Worm (Caenorhabditis elegans) whole organism, midembryonic: Measurements from ENCODE around the gene natc-1.

Experiments used
- T22C8.4 ChIP-seq: fragments of 200-800 bp; sonication (Bioruptor generic); IDR thresholded peaks from 2 replicates; pipeline ENCODE4 v1.3.6; 2022; ENCODE audit warnings: missing genetic modification characterization, missing compliant biosample characterization
- cog-1 ChIP-seq: sonication (generic microtip); optimal IDR thresholded peaks from 2 replicates; lab custom pipeline; 2016; ENCODE audit warnings: missing genetic modification characterization, missing compliant biosample characterization
- flt-1 ChIP-seq: fragments of 200-800 bp; sonication (Bioruptor generic); IDR thresholded peaks from 2 replicates; pipeline ENCODE4 v1.3.6; 2022; ENCODE audit warnings: missing genetic modification characterization, missing compliant biosample characterization
- klf-2 ChIP-seq: fragments of 200-800 bp; sonication (Bioruptor generic); conservative IDR thresholded peaks from 2 replicates; pipeline ENCODE4 v1.3.6; 2022; ENCODE audit warnings: missing genetic modification reagents, missing genetic modification characterization, missing compliant biosample characterization
- med-1 ChIP-seq: sonication (generic microtip); optimal IDR thresholded peaks from 2 replicates; lab custom pipeline; 2017; ENCODE audit warnings: missing genetic modification characterization, mild to moderate bottlenecking, missing compliant biosample characterization, antibody characterized with exemption, missing genetic modification reagents; ENCODE audit not compliant: insufficient read depth
- ref-1 ChIP-seq: fragments of 200-800 bp; sonication (Bioruptor generic); conservative IDR thresholded peaks from 2 replicates; pipeline ENCODE4 v1.3.6; 2022; ENCODE audit warnings: missing genetic modification reagents, missing genetic modification characterization, missing compliant biosample characterization
- tab-1 ChIP-seq: fragments of 200-800 bp; sonication (Bioruptor generic); IDR thresholded peaks from 2 replicates; pipeline ENCODE4 v1.3.6; 2022; ENCODE audit warnings: missing genetic modification characterization, missing compliant biosample characterization
- ztf-23 ChIP-seq: fragments of 200-800 bp; sonication (Bioruptor generic); IDR thresholded peaks from 2 replicates; pipeline ENCODE4 v1.3.6; 2022; ENCODE audit warnings: missing genetic modification reagents, missing genetic modification characterization, missing compliant biosample characterization
- ztf-29 ChIP-seq: fragments of 200-800 bp; sonication (Bioruptor generic); IDR thresholded peaks from 2 replicates; pipeline ENCODE4 v1.3.6; 2022; ENCODE audit warnings: missing genetic modification reagents, missing genetic modification characterization, missing compliant biosample characterization

Gene natc-1

DNA sequence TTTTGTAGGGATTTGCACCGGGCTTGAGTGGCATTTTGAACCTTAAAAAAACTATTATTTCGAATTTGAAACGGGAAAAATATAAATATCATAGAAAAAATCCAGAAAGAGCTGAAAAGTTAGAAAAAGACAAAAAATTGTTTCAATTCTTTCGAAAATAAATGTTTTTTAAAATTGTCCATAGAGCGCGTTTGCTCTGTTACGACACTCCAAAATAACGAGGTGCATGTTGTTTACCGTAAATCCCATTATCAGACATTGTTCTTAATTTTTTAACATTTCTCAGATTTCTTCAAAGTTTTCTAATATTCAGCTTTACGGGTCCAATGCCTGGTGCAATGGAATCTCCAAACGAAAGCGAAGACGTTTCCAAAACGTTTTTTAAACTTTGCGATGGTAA is at the start of gene natc-1, which contains the start of gene dnj-22:
natc-1 (plus strand) TSS at position 286 of the 400 bp plus-strand sequence.
dnj-22 (minus strand) TSS at position 47 of the 400 bp plus-strand sequence.
- TF ChIP-seq klf-2 (GFP tag; lab: Robert Waterston, UW) (no peak), cog-1 (peak; percentile 67)

DNA sequence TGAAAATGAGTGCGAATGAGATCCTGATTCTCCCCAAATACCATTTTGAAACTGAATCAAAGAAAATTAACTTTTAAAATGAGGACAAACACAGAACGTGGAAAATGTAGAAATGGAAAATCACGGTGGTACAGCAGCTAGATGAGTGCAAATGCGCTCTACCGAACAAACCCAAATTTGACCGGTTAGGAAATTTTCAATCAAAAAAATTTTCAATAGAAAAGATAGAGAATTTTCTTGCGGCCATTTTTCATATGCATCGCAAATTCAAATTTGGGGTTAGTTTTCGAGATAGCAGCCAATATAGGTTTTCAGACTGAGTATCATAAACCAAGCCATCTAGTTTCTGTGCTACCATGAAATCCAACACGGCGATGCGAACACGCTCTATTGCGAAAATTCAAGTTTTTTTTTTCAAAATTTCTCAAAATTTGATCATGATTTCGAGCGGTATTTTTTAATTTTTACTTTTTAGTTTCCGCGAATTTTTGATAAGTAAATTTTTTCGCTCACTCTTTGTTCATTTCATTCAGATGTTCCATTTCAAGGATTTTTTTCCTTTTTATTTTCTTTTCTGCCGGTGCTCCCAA is 48.6 kb upstream of the natc-1 start, which contains the start of gene vha-18:
vha-18 (minus strand) TSS at position 51 of the 590 bp plus-strand sequence.
- no peak for TF ChIP-seq T22C8.4 (GFP tag; lab: Robert Waterston, UW)
- TF ChIP-seq flt-1 (GFP tag; lab: Robert Waterston, UW): no peak
- no peak for TF ChIP-seq klf-2 (GFP tag; lab: Robert Waterston, UW)
- TF ChIP-seq ztf-23: no peak
- no peak for TF ChIP-seq ref-1
- TF ChIP-seq cog-1: no peak
- no peak for TF ChIP-seq tab-1 (GFP tag; lab: Robert Waterston, UW)
- no peak for TF ChIP-seq ztf-29 (GFP tag; lab: Robert Waterston, UW)
- no peak for TF ChIP-seq med-1 (GFP tag; lab: Kevin White, UChicago)

DNA sequence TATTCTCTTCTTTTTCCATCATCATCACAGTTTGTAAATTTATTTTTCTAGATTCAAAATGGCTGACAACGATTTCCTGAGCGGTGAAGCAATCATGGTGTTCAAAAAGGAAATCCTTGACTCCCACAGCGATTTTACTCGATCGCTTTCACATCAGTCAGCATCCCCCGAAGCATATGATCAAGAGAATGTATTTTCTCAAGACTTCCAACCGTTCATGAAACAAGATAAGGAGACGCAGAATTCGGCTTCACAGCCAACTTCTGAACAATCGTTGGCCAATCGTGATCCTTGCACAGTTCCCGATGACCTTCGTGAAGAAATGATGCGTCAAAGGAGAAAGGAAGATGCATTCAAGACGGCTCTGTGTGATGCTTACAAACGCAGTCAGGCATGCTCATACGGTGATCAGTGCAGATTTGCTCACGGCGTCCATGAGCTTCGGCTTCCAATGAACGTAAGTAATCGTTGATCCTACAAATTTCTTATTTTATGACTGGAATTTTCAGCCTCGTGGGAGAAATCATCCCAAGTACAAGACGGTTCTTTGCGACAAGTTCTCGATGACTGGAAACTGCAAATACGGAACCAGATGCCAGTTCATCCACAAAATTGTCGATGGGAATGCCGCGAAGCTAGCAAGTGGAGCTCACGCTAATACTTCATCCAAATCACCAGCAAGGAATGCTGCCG is 48.0 kb upstream of the natc-1 start, which contains the start of gene pos-1:
pos-1 (plus strand) TSS at position 51 of the 693 bp plus-strand sequence.
- TF ChIP-seq ztf-29 (GFP tag; lab: Robert Waterston, UW): no peak
- no peak for TF ChIP-seq tab-1 (GFP tag; lab: Robert Waterston, UW)
- no peak for TF ChIP-seq T22C8.4 (GFP tag; lab: Robert Waterston, UW)
- TF ChIP-seq med-1 (GFP tag; lab: Kevin White, UChicago): no peak
- TF ChIP-seq ztf-23: no peak
- no peak for TF ChIP-seq klf-2 (GFP tag; lab: Robert Waterston, UW)
- TF ChIP-seq flt-1 (GFP tag; lab: Robert Waterston, UW): no peak
- TF ChIP-seq cog-1: no peak

DNA sequence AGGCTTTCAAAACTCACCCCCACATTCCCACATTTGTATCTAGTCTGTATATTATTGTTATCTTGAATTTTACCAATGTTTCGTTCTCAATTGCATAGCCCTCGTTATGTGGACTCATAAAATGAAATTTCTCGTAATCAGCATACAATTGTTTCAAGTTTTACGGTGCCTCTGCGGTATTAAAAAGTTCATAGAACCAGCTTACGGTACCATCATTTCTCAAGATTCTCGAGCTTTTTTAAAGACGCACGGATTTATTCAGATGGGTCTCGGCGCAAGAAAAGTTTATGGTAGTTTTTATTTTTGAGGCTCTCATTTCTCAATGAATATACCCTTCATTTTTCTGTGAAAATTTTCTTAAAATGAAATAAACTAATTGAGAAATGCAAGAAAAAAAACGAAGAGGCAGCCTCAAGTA is 47.0 kb upstream of the natc-1 start:
- TF ChIP-seq ztf-29 (GFP tag; lab: Robert Waterston, UW) (no peak), flt-1 (GFP tag; lab: Robert Waterston, UW) (no peak), ztf-23 (no peak), med-1 (GFP tag; lab: Kevin White, UChicago) (no peak), ref-1 (no peak), T22C8.4 (GFP tag; lab: Robert Waterston, UW) (no peak), tab-1 (GFP tag; lab: Robert Waterston, UW) (no peak), klf-2 (GFP tag; lab: Robert Waterston, UW) (no peak), cog-1 (no peak)

DNA sequence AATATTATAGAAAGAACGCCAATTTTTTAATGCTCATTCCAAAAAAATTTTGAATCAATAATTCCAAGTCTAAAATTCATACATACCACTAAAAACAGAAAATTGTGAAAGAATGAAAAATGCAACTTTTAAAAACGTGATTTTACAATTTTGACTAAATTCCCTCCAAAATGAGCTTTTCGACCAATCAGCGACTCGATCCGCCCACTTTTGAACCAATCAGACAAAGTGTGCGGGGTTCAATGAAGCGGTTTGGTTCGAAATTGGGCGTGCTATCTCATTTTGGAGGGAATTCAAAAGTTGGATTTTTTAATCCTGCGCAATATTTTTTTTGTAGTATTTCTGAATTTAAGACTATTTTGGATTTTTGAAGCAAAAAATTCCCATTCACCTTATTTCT is 44.9 kb upstream of the natc-1 start:
- no peak for TF ChIP-seq cog-1
- TF ChIP-seq T22C8.4 (GFP tag; lab: Robert Waterston, UW): no peak
- TF ChIP-seq ref-1: no peak
- no peak for TF ChIP-seq ztf-29 (GFP tag; lab: Robert Waterston, UW)
- TF ChIP-seq ztf-23: no peak
- TF ChIP-seq flt-1 (GFP tag; lab: Robert Waterston, UW): no peak
- TF ChIP-seq med-1 (GFP tag; lab: Kevin White, UChicago): no peak
- TF ChIP-seq klf-2 (GFP tag; lab: Robert Waterston, UW): no peak
- no peak for TF ChIP-seq tab-1 (GFP tag; lab: Robert Waterston, UW)

DNA sequence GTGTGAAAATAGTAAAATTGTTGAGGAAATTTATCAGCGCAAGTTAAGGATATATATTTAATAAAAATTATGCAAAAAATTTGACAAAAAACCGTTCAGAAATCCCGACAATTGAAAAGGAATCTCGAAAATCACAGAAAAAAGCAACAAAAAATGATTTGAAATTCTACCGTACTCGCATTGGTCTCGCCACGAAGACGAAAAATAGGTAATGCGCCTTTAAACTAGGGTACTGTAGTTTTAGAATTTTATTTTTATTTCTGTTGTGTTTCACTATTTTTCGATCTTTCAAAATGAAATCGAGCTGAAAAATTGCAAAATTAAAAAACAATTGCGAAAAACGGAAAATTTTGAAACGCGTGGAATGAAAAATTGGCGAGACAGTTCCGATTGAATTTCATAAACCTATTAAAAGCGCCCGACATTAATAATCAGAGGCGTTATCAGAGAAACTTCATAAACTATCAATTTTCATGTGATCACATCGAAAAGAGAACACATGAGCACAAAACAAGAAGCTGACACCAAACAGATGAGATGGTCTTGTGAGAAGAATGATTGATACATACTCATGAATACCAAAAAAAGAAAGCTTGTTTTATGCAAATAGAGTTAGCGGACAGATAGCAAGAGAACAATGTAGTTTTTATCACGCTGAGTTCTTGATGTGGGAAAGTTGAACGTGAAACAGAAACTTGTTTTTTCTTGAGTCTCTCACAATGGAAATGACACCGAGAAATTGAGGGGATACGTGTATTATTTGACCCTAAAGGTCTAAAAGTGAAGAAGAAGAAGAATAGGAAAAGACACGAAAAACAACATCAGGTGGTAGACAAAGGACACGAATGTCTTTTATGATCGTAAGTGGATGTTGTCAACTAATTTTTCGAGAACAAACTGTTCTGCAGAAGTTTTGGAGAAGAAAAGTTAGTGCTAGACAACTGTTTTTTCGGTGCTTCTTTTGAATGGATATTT is 37.0 kb upstream of the natc-1 start:
- no peak for TF ChIP-seq T22C8.4 (GFP tag; lab: Robert Waterston, UW)

DNA sequence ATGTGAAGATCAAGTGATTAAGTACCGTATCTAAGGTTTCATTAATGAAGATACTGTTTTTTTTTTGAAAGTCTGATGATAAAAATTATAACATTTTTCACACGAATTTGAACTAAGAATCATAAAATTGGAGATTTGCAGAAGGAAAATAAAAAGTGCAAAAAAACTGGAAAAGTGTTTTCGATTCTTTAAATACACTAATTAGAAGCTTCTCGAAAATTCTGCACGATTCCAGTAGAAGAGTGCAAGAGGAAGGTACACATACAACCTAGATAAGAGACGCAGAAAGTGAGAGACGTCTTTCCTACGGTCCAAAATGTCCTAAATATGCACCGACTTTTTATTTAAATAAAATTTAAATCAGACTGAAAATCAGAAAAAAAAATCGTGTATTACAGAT is 35.9 kb upstream of the natc-1 start:
- TF ChIP-seq ztf-23: no peak
- no peak for TF ChIP-seq flt-1 (GFP tag; lab: Robert Waterston, UW)

DNA sequence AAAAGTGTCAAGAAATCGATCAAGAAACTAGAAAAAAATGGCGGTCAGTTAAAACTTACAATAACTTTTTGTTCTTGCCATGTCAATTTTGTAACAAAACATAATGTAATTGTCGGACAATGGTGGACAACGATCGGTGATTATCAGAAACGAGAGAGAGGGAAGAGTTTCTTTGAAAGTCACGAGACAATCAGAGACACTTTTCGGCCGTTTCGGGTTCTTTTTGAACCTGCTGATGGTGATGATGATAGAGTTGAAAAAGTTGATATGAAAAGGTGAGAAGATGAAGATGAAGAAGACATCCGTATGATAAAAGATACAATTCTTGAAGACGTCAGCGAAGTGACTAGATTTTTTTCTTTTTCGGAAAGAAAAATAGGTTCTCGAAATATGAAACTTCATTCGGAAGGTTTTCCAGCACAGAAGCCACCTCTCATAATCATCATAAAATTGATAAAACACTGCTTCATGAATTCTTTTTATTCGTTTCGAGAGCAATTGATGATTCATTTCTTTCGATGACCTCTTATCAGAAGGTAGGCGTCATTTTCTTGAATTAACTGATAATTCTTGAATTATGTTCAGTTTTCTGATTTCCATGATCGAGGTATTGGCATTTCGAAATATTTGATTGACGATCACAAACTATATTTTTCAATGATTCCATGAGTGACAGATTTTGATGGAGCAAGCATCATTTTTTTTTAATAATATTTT is 35.3 kb upstream of the natc-1 start:
- TF ChIP-seq ztf-23 (no peak), med-1 (GFP tag; lab: Kevin White, UChicago) (no peak), ztf-29 (GFP tag; lab: Robert Waterston, UW) (no peak), ref-1 (no peak), flt-1 (GFP tag; lab: Robert Waterston, UW) (no peak), cog-1 (no peak), tab-1 (GFP tag; lab: Robert Waterston, UW) (no peak), T22C8.4 (GFP tag; lab: Robert Waterston, UW) (no peak), klf-2 (GFP tag; lab: Robert Waterston, UW) (no peak)
